Worm (Caenorhabditis elegans) whole organism, midembryonic: ENCODE measurements around the gene C18H9.6.

Experiments
- T22C8.4 ChIP-seq: fragments of 200-800 bp; sonication (Bioruptor generic); IDR thresholded peaks from 2 replicates; pipeline ENCODE4 v1.3.6; 2022; ENCODE audit warnings: missing genetic modification characterization, missing compliant biosample characterization
- cog-1 ChIP-seq: sonication (generic microtip); optimal IDR thresholded peaks from 2 replicates; lab custom pipeline; 2016; ENCODE audit warnings: missing genetic modification characterization, missing compliant biosample characterization
- flt-1 ChIP-seq: fragments of 200-800 bp; sonication (Bioruptor generic); IDR thresholded peaks from 2 replicates; pipeline ENCODE4 v1.3.6; 2022; ENCODE audit warnings: missing genetic modification characterization, missing compliant biosample characterization
- klf-2 ChIP-seq: fragments of 200-800 bp; sonication (Bioruptor generic); conservative IDR thresholded peaks from 2 replicates; pipeline ENCODE4 v1.3.6; 2022; ENCODE audit warnings: missing genetic modification reagents, missing genetic modification characterization, missing compliant biosample characterization
- med-1 ChIP-seq: sonication (generic microtip); optimal IDR thresholded peaks from 2 replicates; lab custom pipeline; 2017; ENCODE audit warnings: missing genetic modification characterization, mild to moderate bottlenecking, missing compliant biosample characterization, antibody characterized with exemption, missing genetic modification reagents; ENCODE audit not compliant: insufficient read depth
- ref-1 ChIP-seq: fragments of 200-800 bp; sonication (Bioruptor generic); conservative IDR thresholded peaks from 2 replicates; pipeline ENCODE4 v1.3.6; 2022; ENCODE audit warnings: missing genetic modification reagents, missing genetic modification characterization, missing compliant biosample characterization
- tab-1 ChIP-seq: fragments of 200-800 bp; sonication (Bioruptor generic); IDR thresholded peaks from 2 replicates; pipeline ENCODE4 v1.3.6; 2022; ENCODE audit warnings: missing genetic modification characterization, missing compliant biosample characterization
- ztf-23 ChIP-seq: fragments of 200-800 bp; sonication (Bioruptor generic); IDR thresholded peaks from 2 replicates; pipeline ENCODE4 v1.3.6; 2022; ENCODE audit warnings: missing genetic modification reagents, missing genetic modification characterization, missing compliant biosample characterization
- ztf-29 ChIP-seq: fragments of 200-800 bp; sonication (Bioruptor generic); IDR thresholded peaks from 2 replicates; pipeline ENCODE4 v1.3.6; 2022; ENCODE audit warnings: missing genetic modification reagents, missing genetic modification characterization, missing compliant biosample characterization

The C18H9.6 gene

DNA sequence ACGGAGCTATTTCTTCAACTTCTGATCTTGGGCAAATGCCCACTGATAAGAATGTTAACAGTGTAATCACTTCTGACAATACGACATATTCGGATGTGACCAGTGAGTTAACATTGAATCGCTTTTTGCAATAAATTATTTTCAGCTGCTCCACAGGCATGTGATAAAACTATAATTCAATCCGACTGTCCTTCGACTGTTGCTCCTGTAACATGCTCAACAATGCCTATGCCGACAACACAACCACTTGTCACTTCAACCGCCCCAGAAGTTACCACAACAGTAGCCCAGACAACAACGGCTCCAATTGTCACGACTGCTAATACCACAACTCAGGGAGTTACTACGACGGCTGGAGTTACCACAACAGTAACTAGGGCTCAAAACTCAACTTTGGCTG lies 33.9 kb downstream of the C18H9.6 start:
- no peak for TF ChIP-seq ztf-29 (GFP tag; lab: Robert Waterston, UW)
- no peak for TF ChIP-seq tab-1 (GFP tag; lab: Robert Waterston, UW)
- no peak for TF ChIP-seq med-1 (GFP tag; lab: Kevin White, UChicago)
- TF ChIP-seq klf-2, result no peak
- no peak for TF ChIP-seq T22C8.4 (GFP tag; lab: Robert Waterston, UW)
- TF ChIP-seq cog-1 (tag; lab: Kevin White, UChicago), result no peak
- TF ChIP-seq ztf-23 (GFP tag; lab: Robert Waterston, UW), result no peak
- TF ChIP-seq flt-1 (GFP tag; lab: Robert Waterston, UW), result no peak
- TF ChIP-seq ref-1 (GFP tag; lab: Robert Waterston, UW), result no peak

DNA sequence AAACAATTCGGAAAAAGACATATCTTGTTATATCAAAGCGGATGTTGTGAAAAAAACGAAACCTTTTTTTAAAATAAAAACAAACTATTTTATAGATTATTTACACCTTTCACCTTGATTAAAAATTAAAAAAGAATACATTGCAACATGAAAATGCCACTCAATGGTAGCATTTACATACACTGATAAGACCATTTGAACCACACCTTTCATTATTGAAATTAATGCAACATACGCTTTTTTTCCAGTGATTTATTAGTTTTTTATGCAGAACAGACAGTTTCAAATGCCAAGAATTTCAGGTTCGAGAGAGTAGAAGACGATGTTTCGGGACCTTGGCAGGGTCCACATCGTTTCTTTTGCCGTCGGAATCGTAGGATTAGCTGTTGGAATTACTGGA lies 34.8 kb downstream of the C18H9.6 start, which contains the start of gene T19D12.1:
TSS of gene T19D12.1 (plus strand) at position 301 of the 400 bp plus-strand sequence.
- TF ChIP-seq ref-1 (GFP tag; lab: Robert Waterston, UW) (no peak), tab-1 (GFP tag; lab: Robert Waterston, UW) (no peak), T22C8.4 (GFP tag; lab: Robert Waterston, UW) (no peak), flt-1 (GFP tag; lab: Robert Waterston, UW) (no peak), ztf-29 (GFP tag; lab: Robert Waterston, UW) (no peak), klf-2 (no peak), med-1 (GFP tag; lab: Kevin White, UChicago) (no peak), cog-1 (tag; lab: Kevin White, UChicago) (no peak), ztf-23 (GFP tag; lab: Robert Waterston, UW) (no peak)

DNA sequence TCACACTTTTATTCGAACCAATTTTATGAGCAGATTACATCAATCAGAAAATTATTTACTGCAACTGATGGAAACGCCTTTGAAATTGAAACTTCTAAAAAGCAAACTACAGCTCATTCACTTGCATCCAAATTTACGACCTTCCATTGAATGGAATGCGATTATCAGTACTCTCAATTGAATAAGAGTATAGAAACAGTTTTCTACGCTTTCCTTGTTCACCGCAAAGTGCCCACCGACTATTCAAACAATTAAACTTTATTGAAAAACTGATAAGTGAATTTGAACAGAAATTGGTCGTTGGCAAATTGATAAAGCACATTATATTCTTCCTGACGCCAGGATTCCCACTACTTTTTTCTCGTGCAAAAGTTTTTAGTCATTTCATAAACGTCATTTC lies 35.5 kb downstream of the C18H9.6 start:
- TF ChIP-seq flt-1 (GFP tag; lab: Robert Waterston, UW), result no peak
- TF ChIP-seq cog-1 (tag; lab: Kevin White, UChicago), result no peak
- no peak for TF ChIP-seq ztf-23 (GFP tag; lab: Robert Waterston, UW)
- no peak for TF ChIP-seq ztf-29 (GFP tag; lab: Robert Waterston, UW)

DNA sequence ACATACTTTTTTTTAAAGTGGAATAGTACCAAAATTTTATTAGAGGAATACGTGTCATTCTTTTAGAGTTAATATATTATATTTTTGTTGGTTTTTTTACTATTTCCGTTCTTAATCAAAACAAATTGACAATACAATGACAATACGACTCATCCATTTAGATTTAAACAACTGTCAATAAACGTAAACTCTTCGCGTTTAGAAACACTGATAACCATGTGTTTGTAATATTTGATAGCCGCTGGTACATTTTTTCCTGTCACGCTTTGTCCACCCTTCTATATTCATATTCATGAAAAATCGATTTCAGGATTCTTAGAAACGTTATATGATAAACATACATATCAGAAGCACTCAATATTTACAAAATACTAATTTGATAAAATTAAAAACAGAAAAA lies 37.6 kb downstream of the C18H9.6 start:
- TF ChIP-seq ztf-23 (GFP tag; lab: Robert Waterston, UW) (no peak), flt-1 (GFP tag; lab: Robert Waterston, UW) (no peak), ref-1 (GFP tag; lab: Robert Waterston, UW) (no peak), tab-1 (GFP tag; lab: Robert Waterston, UW) (no peak), cog-1 (tag; lab: Kevin White, UChicago) (no peak), ztf-29 (GFP tag; lab: Robert Waterston, UW) (no peak), T22C8.4 (GFP tag; lab: Robert Waterston, UW) (no peak), med-1 (GFP tag; lab: Kevin White, UChicago) (no peak), klf-2 (no peak)

DNA sequence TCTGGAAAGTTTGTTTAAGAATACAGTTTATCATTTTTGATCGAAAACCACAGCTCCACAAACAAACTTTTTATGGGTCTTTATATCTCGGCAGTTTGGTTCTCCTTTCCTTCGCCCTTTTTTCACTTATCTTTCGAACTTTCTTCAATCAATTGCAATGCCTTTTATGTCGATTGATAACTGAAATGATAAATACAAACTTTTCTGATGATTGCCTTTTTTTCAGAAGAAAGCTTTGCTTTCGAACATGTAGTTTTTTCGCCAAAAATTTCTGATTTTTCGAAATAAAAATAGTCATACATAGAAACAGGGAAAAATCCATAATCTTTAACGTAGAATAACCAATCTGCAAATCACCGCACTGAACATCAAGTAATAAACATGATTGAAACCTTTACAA lies 40.2 kb downstream of the C18H9.6 start, which contains the start of gene T19D12.2:
TSS of gene T19D12.2 (plus strand) at position 125 of the 400 bp plus-strand sequence.
- TF ChIP-seq med-1 (GFP tag; lab: Kevin White, UChicago) (no peak), flt-1 (GFP tag; lab: Robert Waterston, UW) (no peak), tab-1 (GFP tag; lab: Robert Waterston, UW) (no peak), klf-2 (no peak), cog-1 (tag; lab: Kevin White, UChicago) (no peak), ref-1 (GFP tag; lab: Robert Waterston, UW) (no peak), ztf-23 (GFP tag; lab: Robert Waterston, UW) (no peak), ztf-29 (GFP tag; lab: Robert Waterston, UW) (no peak), T22C8.4 (GFP tag; lab: Robert Waterston, UW) (no peak)

- no peak for TF ChIP-seq ztf-29 (GFP tag; lab: Robert Waterston, UW)
- no peak for TF ChIP-seq flt-1 (GFP tag; lab: Robert Waterston, UW)
- TF ChIP-seq cog-1 (tag; lab: Kevin White, UChicago), result no peak
Measured at ce11 chrII:6658766-6659165, 42.7 kb downstream of the C18H9.6 start, which contains the start of gene T19D12.10. Gene T19D12.10 (minus strand): TSS chrII:6658866.

DNA sequence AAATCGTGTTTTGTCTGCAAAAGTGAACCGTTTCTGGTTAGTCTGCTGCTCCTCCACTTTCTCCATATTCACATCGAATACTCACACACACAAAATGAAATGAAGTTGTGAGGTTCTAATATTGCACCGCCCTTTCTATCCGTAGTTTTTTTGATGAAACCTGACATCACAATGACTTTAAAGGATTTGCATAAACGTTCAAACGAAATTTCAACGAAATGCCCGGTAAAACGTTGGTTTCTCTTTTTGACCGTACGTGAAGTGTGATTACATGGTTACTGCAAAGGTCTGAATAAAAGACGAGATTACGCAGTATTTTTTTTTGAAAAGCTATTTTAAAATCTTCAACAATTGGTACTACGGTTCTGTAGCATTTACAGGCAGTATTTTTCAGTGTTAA lies 47.1 kb downstream of the C18H9.6 start, which contains the start of gene T19D12.9:
TSS of gene T19D12.9 (minus strand) at position 101 of the 400 bp plus-strand sequence.
- no peak for TF ChIP-seq tab-1 (GFP tag; lab: Robert Waterston, UW)
- TF ChIP-seq ztf-23 (GFP tag; lab: Robert Waterston, UW), result no peak
- TF ChIP-seq ref-1 (GFP tag; lab: Robert Waterston, UW), result no peak
- no peak for TF ChIP-seq T22C8.4 (GFP tag; lab: Robert Waterston, UW)

DNA sequence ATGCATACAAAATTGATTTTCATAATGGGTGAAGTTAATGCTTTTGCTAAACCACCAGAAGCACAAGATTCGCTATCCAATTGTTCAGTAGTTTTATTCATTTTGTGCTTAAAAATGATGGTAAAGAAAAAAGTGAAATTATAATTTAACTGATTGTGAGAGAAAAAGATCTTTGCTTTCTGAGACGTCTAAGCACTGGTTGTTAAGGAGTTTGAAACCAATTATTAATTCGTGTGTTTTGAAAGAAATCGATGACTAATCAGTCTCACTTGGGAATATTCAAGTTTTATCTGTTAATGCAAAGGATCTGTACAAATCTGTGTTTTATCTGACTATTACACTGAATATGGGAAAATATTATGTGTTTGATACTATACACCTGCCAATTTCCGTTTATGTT lies 49.7 kb downstream of the C18H9.6 start, which contains the start of gene sra-26:
TSS of gene sra-26 (minus strand) at position 101 of the 400 bp plus-strand sequence.
- TF ChIP-seq T22C8.4 (GFP tag; lab: Robert Waterston, UW) (no peak), cog-1 (tag; lab: Kevin White, UChicago) (no peak), flt-1 (GFP tag; lab: Robert Waterston, UW) (no peak), ztf-23 (GFP tag; lab: Robert Waterston, UW) (no peak), ref-1 (GFP tag; lab: Robert Waterston, UW) (no peak), tab-1 (GFP tag; lab: Robert Waterston, UW) (no peak), ztf-29 (GFP tag; lab: Robert Waterston, UW) (no peak), med-1 (GFP tag; lab: Kevin White, UChicago) (no peak), klf-2 (no peak)
